Fruit fly (Drosophila melanogaster) S2 (cell line): ENCODE data around the gene Nepl17.

Experiments used
- CG8478 ChIP-seq: fragments of >200 bp; optimal IDR thresholded peaks from 2 replicates; lab custom pipeline; 2018
- CTCF ChIP-seq, 2 experiments: fragments of >200 bp; optimal IDR thresholded peaks; 2 replicates each; lab custom pipeline; 2018

dm6 chr3R:28831626-28832267 lies 41.0 kb upstream of the Nepl17 start, which contains the start of gene WASp:
- TF ChIP-seq CTCF (optimal IDR thresholded peaks at IDR 0.05; lab: Kevin White, UChicago) = peak in 1 of 2 experiments; percentile 24
- TF ChIP-seq CG8478 (lab: Kevin White, UChicago) = no peak
